Worm (Caenorhabditis elegans) whole organism, L4 larva: ENCODE data around the gene hat-1.
A peak's percentile ranks its signal among the peaks of the same experiment; 100 is the strongest.
"Not testable (repeated sequence)": the region's sequence is repeated elsewhere in the genome, so short reads cannot be mapped to it uniquely, and the experiment has no call there.

Experiments
- D1046.2 ChIP-seq: fragments of 200-800 bp; sonication (Bioruptor generic); IDR thresholded peaks from 2 replicates; pipeline ENCODE4 v1.3.6; 2022; ENCODE audit warnings: missing genetic modification characterization, missing compliant biosample characterization
- F37D6.2 ChIP-seq: sonication (generic microtip); optimal IDR thresholded peaks from 2 replicates; lab custom pipeline; 2016; ENCODE audit warnings: mild to moderate bottlenecking, missing genetic modification characterization, missing compliant biosample characterization
- F49E8.2 ChIP-seq: sonication (generic microtip); optimal IDR thresholded peaks from 2 replicates; lab custom pipeline; 2016; ENCODE audit warnings: missing compliant biosample characterization, mild to moderate bottlenecking, missing genetic modification characterization, borderline replicate concordance
- T26A8.4 ChIP-seq: fragments of 200-800 bp; sonication (Bioruptor generic); IDR thresholded peaks from 2 replicates; pipeline ENCODE4 v1.3.6; 2022; ENCODE audit warnings: missing genetic modification characterization, missing compliant biosample characterization
- Y48G9A.11 ChIP-seq: fragments of 200-800 bp; sonication (Bioruptor generic); IDR thresholded peaks from 2 replicates; pipeline ENCODE4 v1.3.6; 2022; ENCODE audit warnings: missing genetic modification reagents, missing genetic modification characterization, missing compliant biosample characterization
- ZK337.2 ChIP-seq: fragments of 200-800 bp; sonication (Bioruptor generic); IDR thresholded peaks from 2 replicates; pipeline ENCODE4 v1.3.6; 2022; ENCODE audit warnings: missing genetic modification reagents, missing genetic modification characterization, missing compliant biosample characterization
- arid-1 ChIP-seq: fragments of 200-800 bp; sonication (Bioruptor generic); conservative IDR thresholded peaks from 2 replicates; pipeline ENCODE4 v1.3.6; 2022; ENCODE audit warnings: missing genetic modification reagents, missing genetic modification characterization, missing compliant biosample characterization
- ceh-20 ChIP-seq: fragments of 200-800 bp; sonication (Bioruptor generic); IDR thresholded peaks from 2 replicates; pipeline ENCODE4 v1.3.6; 2022; ENCODE audit warnings: missing genetic modification reagents, missing genetic modification characterization, missing compliant biosample characterization
- ceh-44 ChIP-seq: fragments of 200-800 bp; sonication (Bioruptor generic); IDR thresholded peaks from 2 replicates; pipeline ENCODE4 v1.3.6; 2022; ENCODE audit warnings: missing genetic modification reagents, missing genetic modification characterization, missing compliant biosample characterization
- ces-1 ChIP-seq: fragments of 150-350 bp; sonication (generic microtip); optimal IDR thresholded peaks from 4 replicates; lab custom pipeline; 2014; ENCODE audit warnings: missing biosample characterization, missing genetic modification reagents, missing genetic modification characterization
- ctbp-1 ChIP-seq: fragments of 200-800 bp; sonication (Bioruptor generic); IDR thresholded peaks from 2 replicates; pipeline ENCODE4 v1.3.6; 2022; ENCODE audit warnings: missing genetic modification reagents, missing genetic modification characterization, missing compliant biosample characterization
- dmd-6 ChIP-seq: fragments of 200-800 bp; sonication (Bioruptor generic); IDR thresholded peaks from 2 replicates; pipeline ENCODE4 v1.3.6; 2022; ENCODE audit warnings: missing genetic modification reagents, missing genetic modification characterization, missing compliant biosample characterization
- dmd-9 ChIP-seq: fragments of 200-800 bp; sonication (Bioruptor generic); IDR thresholded peaks from 2 replicates; pipeline ENCODE4 v1.3.6; 2022; ENCODE audit warnings: missing genetic modification reagents, missing genetic modification characterization, missing compliant biosample characterization
- dpl-1 ChIP-seq: fragments of 150-350 bp; optimal IDR thresholded peaks from 2 replicates; lab custom pipeline; 2014; ENCODE audit warnings: missing biosample characterization, missing genetic modification reagents, missing genetic modification characterization
- egl-27 ChIP-seq: sonication (generic microtip); optimal IDR thresholded peaks from 3 replicates; lab custom pipeline; 2017; ENCODE audit warnings: missing biosample characterization, missing genetic modification reagents, missing genetic modification characterization
- egl-43 ChIP-seq: fragments of 200-800 bp; sonication (Bioruptor generic); IDR thresholded peaks from 2 replicates; pipeline ENCODE4 v1.3.6; 2022; ENCODE audit warnings: missing genetic modification reagents, missing genetic modification characterization, missing compliant biosample characterization
- fkh-10 ChIP-seq: fragments of 150-350 bp; optimal IDR thresholded peaks from 2 replicates; lab custom pipeline; 2014; ENCODE audit warnings: missing biosample characterization, missing genetic modification reagents, missing genetic modification characterization
- hif-1 ChIP-seq, 2 experiments: sonication (generic microtip); optimal IDR thresholded peaks; 2 replicates each; lab custom pipeline; 2016 to 2017; ENCODE audit warnings: missing compliant biosample characterization in 2 of 2, missing genetic modification characterization in 2 of 2, missing genetic modification reagents in 2 of 2, missing genotype in 2 of 2, mild to moderate bottlenecking in 1 of 2
- hlh-30 ChIP-seq: sonication (generic microtip); optimal IDR thresholded peaks from 2 replicates; lab custom pipeline; 2017; ENCODE audit warnings: antibody characterized with exemption, mild to moderate bottlenecking, missing genetic modification characterization, missing compliant biosample characterization; ENCODE audit not compliant: insufficient read depth
- hmg-1.1 ChIP-seq: fragments of 200-800 bp; sonication (Bioruptor generic); IDR thresholded peaks from 2 replicates; pipeline ENCODE4 v1.3.6; 2022; ENCODE audit warnings: missing genetic modification reagents, missing genetic modification characterization, missing compliant biosample characterization
- lim-7 ChIP-seq: fragments of 200-800 bp; sonication (Bioruptor generic); IDR thresholded peaks from 2 replicates; pipeline ENCODE4 v1.3.6; 2022; ENCODE audit warnings: missing genetic modification characterization, missing compliant biosample characterization
- lin-13 ChIP-seq: fragments of 150-350 bp; optimal IDR thresholded peaks from 2 replicates; lab custom pipeline; 2014; ENCODE audit warnings: missing biosample characterization, missing genetic modification reagents, missing genetic modification characterization
- lin-38 ChIP-seq: fragments of 200-800 bp; sonication (Bioruptor generic); IDR thresholded peaks from 2 replicates; pipeline ENCODE4 v1.3.6; 2022; ENCODE audit warnings: missing genetic modification reagents, missing genetic modification characterization, missing compliant biosample characterization
- lsy-2 ChIP-seq, 2 experiments: fragments of 150-350 bp in 1 of 2; sonication (generic microtip) in 1 of 2; optimal IDR thresholded peaks; 2 replicates each; lab custom pipeline; 2014 to 2017; ENCODE audit warnings: missing biosample characterization in 2 of 2, missing genetic modification characterization in 2 of 2
- madf-9 ChIP-seq: fragments of 200-800 bp; sonication (Bioruptor generic); conservative IDR thresholded peaks from 2 replicates; pipeline ENCODE4 v1.3.6; 2022; ENCODE audit warnings: missing genetic modification reagents, missing genetic modification characterization, missing compliant biosample characterization
- mep-1 ChIP-seq: fragments of 150-350 bp; sonication (generic microtip); optimal IDR thresholded peaks from 3 replicates; lab custom pipeline; 2014; ENCODE audit warnings: missing biosample characterization, missing genetic modification characterization
- mes-2 ChIP-seq: sonication (generic microtip); optimal IDR thresholded peaks from 2 replicates; lab custom pipeline; 2016; ENCODE audit warnings: missing genotype, mild to moderate bottlenecking, missing genetic modification characterization, missing compliant biosample characterization; ENCODE audit not compliant: poor library complexity, severe bottlenecking
- mxl-3 ChIP-seq: fragments of 200-800 bp; sonication (Bioruptor generic); optimal IDR thresholded peaks from 2 replicates; lab custom pipeline; 2018; ENCODE audit warnings: mild to moderate bottlenecking, missing genetic modification characterization, missing compliant biosample characterization
- nhr-11 ChIP-seq: fragments of 150-350 bp; optimal IDR thresholded peaks from 2 replicates; lab custom pipeline; 2014; ENCODE audit warnings: missing biosample characterization, missing genetic modification characterization
- rbr-2 ChIP-seq: sonication (generic microtip); optimal IDR thresholded peaks from 2 replicates; lab custom pipeline; 2016; ENCODE audit warnings: missing genotype, missing genetic modification characterization, missing compliant biosample characterization
- tra-1 ChIP-seq: fragments of 200-800 bp; sonication (Bioruptor generic); IDR thresholded peaks from 2 replicates; pipeline ENCODE4 v1.3.6; 2022; ENCODE audit warnings: missing genetic modification reagents, missing genetic modification characterization, missing compliant biosample characterization
- unc-130 ChIP-seq: sonication (generic microtip); optimal IDR thresholded peaks from 2 replicates; lab custom pipeline; 2016; ENCODE audit warnings: missing genetic modification reagents, missing genetic modification characterization, missing compliant biosample characterization
- unc-62 ChIP-seq, 3 experiments: fragments of 150-350 bp in 1 of 3; sonication (generic microtip); optimal IDR thresholded peaks in 2 of 3; peaks in 1 of 3; 1 replicate in 1 of 3; 2 replicates in 2 of 3; lab custom pipeline; 2014 to 2017; ENCODE audit warnings: missing biosample characterization in 3 of 3, missing genetic modification characterization in 3 of 3, missing genetic modification reagents in 3 of 3, missing genotype in 1 of 3
- vab-7 ChIP-seq: fragments of 200-800 bp; sonication (Bioruptor generic); IDR thresholded peaks from 2 replicates; pipeline ENCODE4 v1.3.6; 2022; ENCODE audit warnings: missing genetic modification reagents, missing genetic modification characterization, missing compliant biosample characterization
- ztf-11 ChIP-seq: fragments of 150-350 bp; optimal IDR thresholded peaks from 2 replicates; lab custom pipeline; 2014; ENCODE audit warnings: missing biosample characterization, missing genetic modification characterization

hat-1 gene

ce11 chrIII:10438780-10439179 lies 31.7 kb upstream of the hat-1 start, which contains the start of gene H04D03.6:
Gene H04D03.6 (minus strand): TSS chrIII:10438880.
- not testable (repeated sequence) for TF ChIP-seq egl-27 (tag; lab: Kevin White, UChicago); ztf-11; mxl-3 (GFP tag; lab: Kevin White, UChicago)

- TF ChIP-seq unc-62 (GFP tag; optimal IDR thresholded peaks at IDR 0.05 in 1 of 2; lab: Kevin White, UChicago): peak in 1 of 2 experiments; percentile 17
- TF ChIP-seq unc-62 (tag; optimal IDR thresholded peaks at IDR 0.05; lab: Kevin White, UChicago): not testable (repeated sequence)
- TF ChIP-seq hmg-1.1 (GFP tag; lab: Robert Waterston, UW): peak; percentile 73
- TF ChIP-seq mep-1 (tag; lab: Kevin White, UChicago): peak; percentile 65
- peak; percentile 72 for TF ChIP-seq rbr-2 (tag; lab: Kevin White, UChicago)
- TF ChIP-seq ces-1: peak; percentile 94
- TF ChIP-seq ctbp-1 (GFP tag; lab: Robert Waterston, UW): peak; percentile 81
- TF ChIP-seq Y48G9A.11 (GFP tag; lab: Robert Waterston, UW): peak; percentile 57; the same call in 1 of the 2 replicates
- 0 out of 2 replicates have a peak, but pooled peaks have one; percentile 66 for TF ChIP-seq D1046.2 (GFP tag; lab: Robert Waterston, UW)
- peak; percentile 10 for TF ChIP-seq nhr-11 (tag; lab: Kevin White, UChicago)
- TF ChIP-seq ceh-20 (GFP tag; lab: Robert Waterston, UW): peak; percentile 58
- TF ChIP-seq egl-43 (GFP tag; lab: Robert Waterston, UW): peak; percentile 20; the same call in 1 of the 2 replicates
- peak; percentile 89 for TF ChIP-seq lin-38
- TF ChIP-seq F49E8.2 (tag; lab: Kevin White, UChicago): peak; percentile 17
- TF ChIP-seq lsy-2 (tag; optimal IDR thresholded peaks at IDR 0.05; lab: Kevin White, UChicago): peak in 1 of 2 experiments; percentile 72
- peak; percentile 62; the same call in 1 of the 2 replicates for TF ChIP-seq lim-7 (GFP tag; lab: Robert Waterston, UW)
- TF ChIP-seq hlh-30: peak; percentile 39
- TF ChIP-seq ZK337.2 (GFP tag; lab: Robert Waterston, UW): 0 out of 2 replicates have a peak, but pooled peaks have one; percentile 46
- TF ChIP-seq hif-1 (tag; optimal IDR thresholded peaks at IDR 0.05; lab: Kevin White, UChicago): peak in 1 of 2 experiments; percentile 53
- peak; percentile 82 for TF ChIP-seq F37D6.2 (tag; lab: Kevin White, UChicago)
- TF ChIP-seq ceh-44 (GFP tag; lab: Robert Waterston, UW): peak; percentile 83
- TF ChIP-seq dmd-6 (GFP tag; lab: Robert Waterston, UW): peak; percentile 47
- TF ChIP-seq dmd-9 (GFP tag; lab: Robert Waterston, UW): 0 out of 2 replicates have a peak, but pooled peaks have one; percentile 54
- peak; percentile 8 for TF ChIP-seq fkh-10 (GFP tag; lab: Kevin White, UChicago)
- TF ChIP-seq madf-9 (GFP tag; lab: Robert Waterston, UW): peak; percentile 70
- TF ChIP-seq T26A8.4: peak; percentile 30; the same call in 1 of the 2 replicates
- peak; percentile 76 for TF ChIP-seq vab-7
- peak; percentile 4 for TF ChIP-seq lin-13
- peak; percentile 94 for TF ChIP-seq mes-2
- TF ChIP-seq unc-130 (GFP tag; lab: Kevin White, UChicago): peak; percentile 49
- peak; percentile 62 for TF ChIP-seq dpl-1 (GFP tag; lab: Kevin White, UChicago)
- TF ChIP-seq tra-1: 0 out of 2 replicates have a peak, but pooled peaks have one; percentile 10
- TF ChIP-seq arid-1: peak; percentile 66; the same call in 1 of the 2 replicates
Measured at ce11 chrIII:10435938-10436842, 29.1 kb upstream of the hat-1 start, which contains the start of the genes smrd-1 and enu-3.1. Gene smrd-1 (minus strand): TSS chrIII:10435988. Gene enu-3.1 (plus strand): TSS chrIII:10436276.
